Worm (Caenorhabditis elegans) whole organism, mixed stage, embryonic: Measurements from ENCODE around the gene ifd-1.

Experiments
- M03D4.4 ChIP-seq: sonication (generic microtip); optimal IDR thresholded peaks from 2 replicates; lab custom pipeline; 2017; ENCODE audit warnings: mild to moderate bottlenecking, missing genetic modification characterization, missing compliant biosample characterization
- bed-3 ChIP-seq: fragments of 200-800 bp; sonication (Bioruptor generic); optimal IDR thresholded peaks from 3 replicates; lab custom pipeline; 2018; ENCODE audit warnings: mild to moderate bottlenecking, missing genetic modification characterization, moderate library complexity, missing compliant biosample characterization
- ceh-39 ChIP-seq: fragments of 150-350 bp; optimal IDR thresholded peaks from 2 replicates; lab custom pipeline; 2014; ENCODE audit warnings: missing biosample characterization, missing genetic modification characterization
- ceh-83 ChIP-seq: fragments of 200-800 bp; sonication (Bioruptor generic); optimal IDR thresholded peaks from 2 replicates; lab custom pipeline; 2018; ENCODE audit warnings: mild to moderate bottlenecking, missing genetic modification characterization, missing compliant biosample characterization
- ces-1 ChIP-seq: fragments of 150-350 bp; optimal IDR thresholded peaks from 2 replicates; lab custom pipeline; 2014; ENCODE audit warnings: missing biosample characterization, missing genetic modification reagents, missing genetic modification characterization
- drap-1 ChIP-seq: fragments of 200-800 bp; sonication (Bioruptor generic); optimal IDR thresholded peaks from 3 replicates; lab custom pipeline; 2018; ENCODE audit warnings: mild to moderate bottlenecking, missing genetic modification characterization, missing compliant biosample characterization
- elt-1 ChIP-seq: sonication (generic microtip); optimal IDR thresholded peaks from 2 replicates; lab custom pipeline; 2017; ENCODE audit warnings: missing genetic modification characterization, mild to moderate bottlenecking, missing compliant biosample characterization, antibody characterized with exemption, moderate library complexity, borderline replicate concordance; ENCODE audit not compliant: insufficient read depth
- elt-3 ChIP-seq: fragments of 150-350 bp; optimal IDR thresholded peaks from 2 replicates; lab custom pipeline; 2014; ENCODE audit warnings: missing biosample characterization, missing genetic modification characterization
- flh-1 ChIP-seq: fragments of 200-800 bp; sonication (Bioruptor generic); optimal IDR thresholded peaks from 2 replicates; lab custom pipeline; 2018; ENCODE audit warnings: mild to moderate bottlenecking, missing genetic modification characterization, moderate library complexity, missing compliant biosample characterization
- ham-2 ChIP-seq: fragments of 200-800 bp; sonication (Bioruptor generic); optimal IDR thresholded peaks from 2 replicates; lab custom pipeline; 2018; ENCODE audit warnings: mild to moderate bottlenecking, missing genetic modification characterization, missing compliant biosample characterization
- hlh-1 ChIP-seq: fragments of 150-350 bp; optimal IDR thresholded peaks from 2 replicates; lab custom pipeline; 2014; ENCODE audit warnings: missing biosample characterization, missing genetic modification reagents, missing genetic modification characterization
- lin-13 ChIP-seq: fragments of 150-350 bp; optimal IDR thresholded peaks from 2 replicates; lab custom pipeline; 2014; ENCODE audit warnings: missing biosample characterization, missing genetic modification characterization
- lin-32 ChIP-seq: fragments of 200-800 bp; sonication (Bioruptor generic); optimal IDR thresholded peaks from 2 replicates; lab custom pipeline; 2018; ENCODE audit warnings: mild to moderate bottlenecking, missing genetic modification characterization, missing compliant biosample characterization
- lsy-2 ChIP-seq: fragments of 150-350 bp; optimal IDR thresholded peaks from 2 replicates; lab custom pipeline; 2014; ENCODE audit warnings: missing biosample characterization, missing genetic modification characterization
- mls-2 ChIP-seq: sonication (generic microtip); optimal IDR thresholded peaks from 2 replicates; lab custom pipeline; 2016; ENCODE audit warnings: mild to moderate bottlenecking, missing genetic modification characterization, moderate library complexity, missing compliant biosample characterization
- nhr-12 ChIP-seq: fragments of 150-350 bp; optimal IDR thresholded peaks from 2 replicates; lab custom pipeline; 2014; ENCODE audit warnings: missing biosample characterization, missing genetic modification characterization
- nhr-2 ChIP-seq: fragments of 150-350 bp; optimal IDR thresholded peaks from 2 replicates; lab custom pipeline; 2014; ENCODE audit warnings: missing biosample characterization, missing genetic modification characterization
- nhr-237 ChIP-seq: fragments of 150-350 bp; optimal IDR thresholded peaks from 2 replicates; lab custom pipeline; 2014; ENCODE audit warnings: missing biosample characterization, missing genetic modification characterization
- nhr-76 ChIP-seq: sonication (generic microtip); optimal IDR thresholded peaks from 2 replicates; lab custom pipeline; 2017; ENCODE audit warnings: missing biosample characterization, missing genetic modification characterization
- pha-4 ChIP-seq: fragments of 150-350 bp; optimal IDR thresholded peaks from 2 replicates; lab custom pipeline; 2018; ENCODE audit warnings: missing biosample characterization, missing genetic modification reagents, missing genetic modification characterization
- sem-2 ChIP-seq: fragments of 200-800 bp; sonication (Bioruptor generic); optimal IDR thresholded peaks from 2 replicates; lab custom pipeline; 2018; ENCODE audit warnings: mild to moderate bottlenecking, missing genetic modification characterization, missing compliant biosample characterization
- snpc-4 ChIP-seq: fragments of 150-350 bp; optimal IDR thresholded peaks from 2 replicates; lab custom pipeline; 2014; ENCODE audit warnings: missing biosample characterization, missing genetic modification characterization
- sptf-1 ChIP-seq: sonication (generic microtip); optimal IDR thresholded peaks from 2 replicates; lab custom pipeline; 2017; ENCODE audit warnings: mild to moderate bottlenecking, missing genetic modification characterization, moderate library complexity, missing compliant biosample characterization
- tbx-8 ChIP-seq: fragments of 200-800 bp; sonication (Bioruptor generic); optimal IDR thresholded peaks from 2 replicates; lab custom pipeline; 2018; ENCODE audit warnings: mild to moderate bottlenecking, missing genetic modification characterization, moderate library complexity, missing compliant biosample characterization
- unc-120 ChIP-seq: sonication (generic microtip); optimal IDR thresholded peaks from 2 replicates; lab custom pipeline; 2017; ENCODE audit warnings: missing genetic modification characterization, missing compliant biosample characterization; ENCODE audit not compliant: poor library complexity, severe bottlenecking
- unc-39 ChIP-seq: fragments of 150-350 bp; optimal IDR thresholded peaks from 2 replicates; lab custom pipeline; 2014; ENCODE audit warnings: missing biosample characterization, missing genetic modification characterization
- unc-62 ChIP-seq: fragments of 150-350 bp; optimal IDR thresholded peaks from 2 replicates; lab custom pipeline; 2014; ENCODE audit warnings: missing biosample characterization, missing genetic modification reagents, missing genetic modification characterization
- ztf-11 ChIP-seq: fragments of 150-350 bp; optimal IDR thresholded peaks from 2 replicates; lab custom pipeline; 2014; ENCODE audit warnings: missing biosample characterization, missing genetic modification characterization

Gene ifd-1

DNA sequence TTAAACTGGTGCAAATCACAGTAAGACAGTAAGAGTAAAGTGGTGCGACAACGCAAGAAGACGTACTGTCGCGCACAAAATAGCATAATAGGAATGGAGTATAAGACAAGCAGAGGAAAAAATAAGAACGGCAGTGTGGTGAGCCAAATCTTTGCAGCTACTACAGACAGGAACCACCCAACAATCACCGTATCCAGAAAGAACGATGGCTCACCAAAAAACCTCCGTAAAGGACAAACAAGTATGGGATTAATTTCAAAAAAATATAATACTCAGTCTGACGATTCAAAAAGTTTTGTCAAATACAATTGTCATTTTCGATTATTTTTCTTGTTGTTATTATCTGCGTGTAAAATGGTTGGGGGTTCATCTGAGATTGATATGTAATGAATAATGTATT lies 30.2 kb upstream of the ifd-1 start:
- TF ChIP-seq sem-2 (GFP tag; lab: Kevin White, UChicago) (no peak), nhr-12 (tag; lab: Kevin White, UChicago) (no peak), lin-32 (GFP tag; lab: Kevin White, UChicago) (no peak), nhr-76 (tag; lab: Kevin White, UChicago) (no peak), sptf-1 (tag; lab: Kevin White, UChicago) (no peak), hlh-1 (tag; lab: Kevin White, UChicago) (no peak), tbx-8 (GFP tag; lab: Kevin White, UChicago) (no peak), mls-2 (tag; lab: Kevin White, UChicago) (no peak), lin-13 (tag; lab: Kevin White, UChicago) (no peak), ces-1 (GFP tag; lab: Kevin White, UChicago) (no peak), lsy-2 (tag; lab: Kevin White, UChicago) (no peak), ceh-39 (tag; lab: Kevin White, UChicago) (no peak), M03D4.4 (tag; lab: Kevin White, UChicago) (no peak)

DNA sequence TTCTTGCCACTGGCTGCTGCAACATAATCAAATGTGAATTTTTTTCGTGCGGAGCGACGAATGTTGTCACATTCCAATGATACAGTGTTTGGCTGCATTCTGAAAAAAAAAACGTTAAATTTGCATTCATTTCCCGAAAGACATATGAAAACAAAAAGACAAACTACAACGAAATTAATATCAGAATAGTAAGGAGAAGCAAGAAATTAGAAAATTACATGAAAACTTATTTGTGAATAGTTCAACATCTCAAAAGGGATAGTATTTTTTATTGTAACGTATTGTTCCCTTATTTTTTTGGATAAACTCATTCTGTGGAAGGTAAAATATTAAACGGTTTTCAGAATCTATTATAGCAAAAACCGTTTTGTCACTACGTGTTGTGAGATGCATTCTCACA lies 29.3 kb upstream of the ifd-1 start, which contains the start of gene sprp-4:
TSS of gene sprp-4 (minus strand) at position 101 of the 400 bp plus-strand sequence.
- TF ChIP-seq snpc-4 (tag; lab: Kevin White, UChicago), result no peak
- TF ChIP-seq nhr-76 (tag; lab: Kevin White, UChicago), result no peak
- no peak for TF ChIP-seq ham-2 (GFP tag; lab: Kevin White, UChicago)
- TF ChIP-seq elt-1 (tag; lab: Kevin White, UChicago), result no peak
- TF ChIP-seq bed-3, result no peak
- no peak for TF ChIP-seq nhr-2 (tag; lab: Kevin White, UChicago)

DNA sequence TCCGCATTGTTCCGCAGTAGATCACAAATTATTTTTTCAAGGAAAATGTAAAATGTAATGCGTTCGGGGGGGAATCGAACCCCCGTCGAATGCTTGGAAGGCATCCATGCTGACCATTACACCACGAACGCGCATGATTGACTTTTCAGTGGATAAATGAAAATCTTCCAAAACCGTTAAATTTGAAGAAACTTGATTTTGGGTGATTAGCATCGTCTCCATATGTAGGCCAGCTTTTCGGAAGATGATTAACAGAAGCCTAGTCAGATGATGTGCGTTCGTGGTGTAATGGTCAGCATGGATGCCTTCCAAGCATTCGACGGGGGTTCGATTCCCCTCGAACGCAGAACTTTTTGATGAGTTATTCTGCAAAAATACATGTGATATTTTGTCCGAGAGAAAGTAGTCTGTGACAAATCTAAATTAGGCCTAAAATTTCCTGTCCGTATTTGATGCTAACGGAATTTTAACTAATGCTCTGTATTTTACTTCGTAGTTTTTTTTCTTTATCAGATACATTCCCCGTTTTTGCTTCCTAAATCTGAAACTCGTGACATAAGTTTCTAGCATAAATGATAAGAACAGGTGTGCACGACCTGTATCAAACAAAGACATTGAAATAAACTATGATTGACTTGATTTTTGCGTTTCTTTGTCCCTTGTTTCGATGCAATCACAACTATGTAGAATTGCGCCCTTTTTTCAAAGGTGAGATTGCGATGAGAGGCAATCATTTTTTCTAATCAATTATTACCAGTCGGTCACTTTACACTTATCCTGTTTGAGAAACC lies 22.4 kb upstream of the ifd-1 start, which contains the start of gene C28G1.10:
TSS of gene C28G1.10 (plus strand) at position 676 of the 791 bp plus-strand sequence.
- no peak for TF ChIP-seq unc-39
- TF ChIP-seq snpc-4 (tag; lab: Kevin White, UChicago), result no peak
- no peak for TF ChIP-seq ceh-39 (tag; lab: Kevin White, UChicago)
- no peak for TF ChIP-seq unc-62 (GFP tag; lab: Kevin White, UChicago)
- no peak for TF ChIP-seq tbx-8 (GFP tag; lab: Kevin White, UChicago)
- TF ChIP-seq ham-2 (GFP tag; lab: Kevin White, UChicago), result no peak
- no peak for TF ChIP-seq drap-1 (GFP tag; lab: Kevin White, UChicago)
- TF ChIP-seq M03D4.4 (tag; lab: Kevin White, UChicago), result no peak
- no peak for TF ChIP-seq unc-120 (tag; lab: Kevin White, UChicago)
- TF ChIP-seq mls-2 (tag; lab: Kevin White, UChicago), result no peak
- no peak for TF ChIP-seq ces-1 (GFP tag; lab: Kevin White, UChicago)
- TF ChIP-seq elt-1 (tag; lab: Kevin White, UChicago), result no peak
- TF ChIP-seq nhr-12 (tag; lab: Kevin White, UChicago), result no peak
- TF ChIP-seq nhr-2 (tag; lab: Kevin White, UChicago), result no peak
- TF ChIP-seq ztf-11 (tag; lab: Kevin White, UChicago), result no peak
- TF ChIP-seq lin-32 (GFP tag; lab: Kevin White, UChicago), result no peak
- TF ChIP-seq flh-1 (GFP tag; lab: Kevin White, UChicago), result no peak
- TF ChIP-seq nhr-76 (tag; lab: Kevin White, UChicago), result no peak
- TF ChIP-seq, all 35 proteins: peak for 0

DNA sequence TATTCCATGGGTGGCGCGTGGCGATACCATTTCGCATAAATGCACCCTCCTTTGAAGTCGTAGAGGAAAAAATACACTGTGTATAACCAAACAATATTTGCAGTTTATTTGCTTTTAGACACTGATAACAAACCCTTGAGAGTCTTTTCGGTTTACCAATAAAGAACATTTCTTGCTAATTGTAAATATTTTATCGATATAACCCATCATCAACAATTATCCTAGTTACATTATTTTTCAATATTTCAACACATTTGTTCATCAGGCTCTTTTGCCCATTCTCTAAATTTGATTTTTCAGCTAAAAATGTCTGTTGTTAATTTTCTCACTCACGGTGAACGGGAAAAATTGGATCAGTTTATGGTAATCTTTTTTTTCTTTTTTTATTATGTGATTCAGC lies 19.7 kb upstream of the ifd-1 start, which contains the start of gene ubc-23:
TSS of gene ubc-23 (plus strand) at position 301 of the 400 bp plus-strand sequence.
- no peak for TF ChIP-seq nhr-237 (tag; lab: Kevin White, UChicago)
- TF ChIP-seq ceh-83, result no peak
- no peak for TF ChIP-seq elt-3 (tag; lab: Kevin White, UChicago)
- no peak for TF ChIP-seq lin-13 (tag; lab: Kevin White, UChicago)
- TF ChIP-seq M03D4.4 (tag; lab: Kevin White, UChicago), result no peak
- TF ChIP-seq ham-2 (GFP tag; lab: Kevin White, UChicago), result no peak
- TF ChIP-seq mls-2 (tag; lab: Kevin White, UChicago), result no peak
- no peak for TF ChIP-seq tbx-8 (GFP tag; lab: Kevin White, UChicago)
- no peak for TF ChIP-seq drap-1 (GFP tag; lab: Kevin White, UChicago)
- no peak for TF ChIP-seq ceh-39 (tag; lab: Kevin White, UChicago)
- no peak for TF ChIP-seq sptf-1 (tag; lab: Kevin White, UChicago)
- TF ChIP-seq unc-62 (GFP tag; lab: Kevin White, UChicago), result no peak
- no peak for TF ChIP-seq nhr-76 (tag; lab: Kevin White, UChicago)
- TF ChIP-seq pha-4 (tag; lab: Kevin White, UChicago), result no peak
- no peak for TF ChIP-seq snpc-4 (tag; lab: Kevin White, UChicago)
